Fruit fly (Drosophila melanogaster) whole organism, embryonic: ENCODE data around the gene CG34117.

Experiments
- Awh ChIP-seq: fragments of 200-800 bp; sonication (Bioruptor generic); IDR thresholded peaks from 2 replicates; pipeline ENCODE4, ENCODE4 v1.3.6; 2022; ENCODE audit warnings: missing biosample characterization, missing genetic modification characterization
- CG11560 ChIP-seq: fragments of 200-800 bp; sonication (Bioruptor generic); IDR thresholded peaks from 3 replicates; pipeline ENCODE4 v1.3.6; 2022; ENCODE audit warnings: missing biosample characterization, missing genetic modification characterization
- CG12391 ChIP-seq: fragments of 200-800 bp; sonication (Bioruptor generic); optimal IDR thresholded peaks from 3 replicates; lab custom pipeline; 2018; ENCODE audit warnings: missing biosample characterization, mild to moderate bottlenecking, missing genetic modification characterization, moderate library complexity
- CG13424 ChIP-seq: fragments of 200-800 bp; sonication (Bioruptor generic); optimal IDR thresholded peaks from 2 replicates; lab custom pipeline; 2019; ENCODE audit warnings: missing biosample characterization, mild to moderate bottlenecking, missing genetic modification characterization, moderate library complexity
- CG14710 ChIP-seq: fragments of 200-800 bp; sonication (Bioruptor generic); optimal IDR thresholded peaks from 3 replicates; lab custom pipeline; 2019; ENCODE audit warnings: missing biosample characterization, mild to moderate bottlenecking, missing genetic modification characterization, moderate library complexity
- CG15011 ChIP-seq: fragments of 200-800 bp; sonication (Bioruptor generic); optimal IDR thresholded peaks from 3 replicates; lab custom pipeline; 2018; ENCODE audit warnings: missing biosample characterization, mild to moderate bottlenecking, missing genetic modification characterization
- CG1603 ChIP-seq: fragments of 200-800 bp; sonication (Bioruptor generic); optimal IDR thresholded peaks from 2 replicates; lab custom pipeline; 2019; ENCODE audit warnings: missing biosample characterization, mild to moderate bottlenecking, missing genetic modification characterization, moderate library complexity
- CG17802 ChIP-seq: fragments of 200-800 bp; sonication (Bioruptor generic); optimal IDR thresholded peaks from 2 replicates; lab custom pipeline; 2018; ENCODE audit warnings: missing biosample characterization, mild to moderate bottlenecking, missing genetic modification characterization, moderate library complexity
- CG2678 ChIP-seq: fragments of 200-800 bp; sonication (Bioruptor generic); optimal IDR thresholded peaks from 3 replicates; lab custom pipeline; 2019; ENCODE audit warnings: missing biosample characterization, mild to moderate bottlenecking, missing genetic modification characterization, moderate library complexity
- CG30020 ChIP-seq: fragments of 200-800 bp; optimal IDR thresholded peaks from 2 replicates; lab custom pipeline; 2019; ENCODE audit warnings: missing biosample characterization, mild to moderate bottlenecking, missing genetic modification characterization, moderate library complexity
- CG3065 ChIP-seq: fragments of 200-800 bp; sonication (Bioruptor generic); optimal IDR thresholded peaks from 2 replicates; lab custom pipeline; 2016; ENCODE audit warnings: missing biosample characterization, missing genetic modification characterization
- CG32772 ChIP-seq: fragments of 200-800 bp; sonication (Bioruptor generic); IDR thresholded peaks from 2 replicates; pipeline ENCODE4 v1.3.6; 2022; ENCODE audit warnings: missing biosample characterization, missing genetic modification characterization
- CG3407 ChIP-seq: fragments of 200-800 bp; sonication (Bioruptor generic); optimal IDR thresholded peaks from 2 replicates; lab custom pipeline; 2018; ENCODE audit warnings: missing biosample characterization, mild to moderate bottlenecking, missing genetic modification characterization
- CG34224 ChIP-seq: fragments of 200-800 bp; sonication (Bioruptor generic); IDR thresholded peaks from 3 replicates; pipeline ENCODE4 v1.3.6; 2022; ENCODE audit warnings: missing biosample characterization, missing genetic modification characterization; ENCODE audit not compliant: partially characterized antibody
- CG4404 ChIP-seq: fragments of 200-800 bp; sonication (Bioruptor generic); IDR thresholded peaks from 2 replicates; pipeline ENCODE4 v1.3.6; 2022; ENCODE audit warnings: missing biosample characterization, missing genetic modification characterization
- CG4617 ChIP-seq: fragments of 200-800 bp; sonication (Bioruptor generic); optimal IDR thresholded peaks from 3 replicates; lab custom pipeline; 2016; ENCODE audit warnings: missing biosample characterization, missing genetic modification characterization, borderline replicate concordance
- CG4707 ChIP-seq: fragments of 200-800 bp; sonication (Bioruptor generic); optimal IDR thresholded peaks from 2 replicates; lab custom pipeline; 2018; ENCODE audit warnings: missing biosample characterization, mild to moderate bottlenecking, missing genetic modification characterization, moderate library complexity
- CG4730 ChIP-seq: fragments of 200-800 bp; sonication (Bioruptor generic); IDR thresholded peaks from 2 replicates; pipeline ENCODE4 v1.3.6; 2022; ENCODE audit warnings: missing biosample characterization, missing genetic modification characterization
- CG7271 ChIP-seq: fragments of 200-800 bp; sonication (Bioruptor generic); optimal IDR thresholded peaks from 2 replicates; lab custom pipeline; 2018; ENCODE audit warnings: missing biosample characterization, mild to moderate bottlenecking, missing genetic modification characterization, moderate library complexity
- CG7839 ChIP-seq: fragments of 200-800 bp; sonication (Bioruptor generic); optimal IDR thresholded peaks from 3 replicates; lab custom pipeline; 2018; ENCODE audit warnings: missing biosample characterization, mild to moderate bottlenecking, missing genetic modification characterization, moderate library complexity
- CG8478 ChIP-seq: fragments of >200 bp; optimal IDR thresholded peaks from 2 replicates; lab custom pipeline; 2018
- Dip3 ChIP-seq: fragments of 200-800 bp; sonication (Bioruptor generic); optimal IDR thresholded peaks from 3 replicates; lab custom pipeline; 2016; ENCODE audit warnings: missing biosample characterization, missing genetic modification characterization
- Hmr ChIP-seq: fragments of 200-800 bp; sonication (Bioruptor generic); optimal IDR thresholded peaks from 3 replicates; lab custom pipeline; 2017; ENCODE audit warnings: mild to moderate bottlenecking, missing biosample characterization, missing genetic modification reagents, missing genetic modification characterization
- Mes4 ChIP-seq: fragments of 200-800 bp; sonication (Bioruptor generic); optimal IDR thresholded peaks from 2 replicates; lab custom pipeline; 2016; ENCODE audit warnings: missing biosample characterization, missing genetic modification characterization
- NfI ChIP-seq: fragments of 200-800 bp; sonication (Bioruptor generic); optimal IDR thresholded peaks from 3 replicates; lab custom pipeline; 2018; ENCODE audit warnings: missing biosample characterization, mild to moderate bottlenecking, missing genetic modification characterization, moderate library complexity
- Oli ChIP-seq: fragments of 200-800 bp; sonication (Bioruptor generic); optimal IDR thresholded peaks from 2 replicates; lab custom pipeline; 2018; ENCODE audit warnings: missing biosample characterization, mild to moderate bottlenecking, missing genetic modification characterization, moderate library complexity
- Optix ChIP-seq: fragments of 200-800 bp; sonication (Bioruptor generic); IDR thresholded peaks from 3 replicates; pipeline ENCODE4 v1.3.6; 2022; ENCODE audit warnings: missing biosample characterization, missing genetic modification characterization
- PHDP ChIP-seq: fragments of 200-800 bp; sonication (Bioruptor generic); optimal IDR thresholded peaks from 3 replicates; lab custom pipeline; 2018; ENCODE audit warnings: missing biosample characterization, mild to moderate bottlenecking, missing genetic modification characterization, moderate library complexity
- Poxn ChIP-seq: fragments of 200-800 bp; sonication (Bioruptor generic); IDR thresholded peaks from 2 replicates; pipeline ENCODE4 v1.3.6; 2022; ENCODE audit warnings: missing biosample characterization, missing genetic modification characterization
- Spps ChIP-seq: fragments of 200-800 bp; sonication (Bioruptor generic); optimal IDR thresholded peaks from 2 replicates; lab custom pipeline; 2018; ENCODE audit warnings: missing biosample characterization, mild to moderate bottlenecking, missing genetic modification characterization
- Trl ChIP-seq, 3 experiments: fragments of >200 bp in 2 of 3; fragments of 200-800 bp in 1 of 3; sonication (Bioruptor generic) in 1 of 3; optimal IDR thresholded peaks; 2 replicates in 1 of 3; 3 replicates in 2 of 3; lab custom pipeline; 2016 to 2017; ENCODE audit warnings: missing biosample characterization in 1 of 3, missing genetic modification characterization in 1 of 3
- Xbp1 ChIP-seq: fragments of 200-800 bp; sonication (Bioruptor generic); optimal IDR thresholded peaks from 3 replicates; lab custom pipeline; 2016; ENCODE audit warnings: missing biosample characterization, mild to moderate bottlenecking, missing genetic modification characterization
- az2 ChIP-seq: fragments of 200-800 bp; sonication (Bioruptor generic); optimal IDR thresholded peaks from 3 replicates; lab custom pipeline; 2016; ENCODE audit warnings: missing biosample characterization, missing genetic modification characterization
- bbx ChIP-seq: fragments of 200-800 bp; sonication (Bioruptor generic); IDR thresholded peaks from 2 replicates; pipeline ENCODE4 v1.3.6; 2022; ENCODE audit warnings: missing biosample characterization, missing genetic modification characterization; ENCODE audit not compliant: partially characterized antibody
- ems ChIP-seq: fragments of 200-800 bp; sonication (Bioruptor generic); optimal IDR thresholded peaks from 3 replicates; lab custom pipeline; 2016; ENCODE audit warnings: missing biosample characterization, missing genetic modification characterization
- fd96Cb ChIP-seq: fragments of 200-800 bp; sonication (Bioruptor generic); optimal IDR thresholded peaks from 2 replicates; lab custom pipeline; 2018; ENCODE audit warnings: missing biosample characterization, mild to moderate bottlenecking, missing genetic modification characterization, moderate library complexity
- fu2 ChIP-seq: fragments of 200-800 bp; sonication (Bioruptor generic); optimal IDR thresholded peaks from 2 replicates; lab custom pipeline; 2016; ENCODE audit warnings: missing biosample characterization, missing genetic modification characterization
- h ChIP-seq: fragments of >200 bp; optimal IDR thresholded peaks from 2 replicates; lab custom pipeline; 2017
- ham ChIP-seq: fragments of 200-800 bp; sonication (Bioruptor generic); IDR thresholded peaks from 2 replicates; pipeline ENCODE4 v1.3.6; 2022; ENCODE audit warnings: missing biosample characterization, missing genetic modification characterization
- jing ChIP-seq: fragments of 200-800 bp; sonication (Bioruptor generic); optimal IDR thresholded peaks from 2 replicates; lab custom pipeline; 2018; ENCODE audit warnings: missing biosample characterization, mild to moderate bottlenecking, missing genetic modification characterization
- lab ChIP-seq: fragments of 200-800 bp; sonication (Bioruptor generic); optimal IDR thresholded peaks from 3 replicates; lab custom pipeline; 2017; ENCODE audit warnings: missing biosample characterization, missing genetic modification characterization, mild to moderate bottlenecking, moderate library complexity, missing genetic modification reagents
- mld ChIP-seq: fragments of 200-800 bp; sonication (Bioruptor generic); IDR thresholded peaks from 3 replicates; pipeline ENCODE4 v1.3.6; 2022; ENCODE audit warnings: missing biosample characterization, missing genetic modification characterization; ENCODE audit not compliant: partially characterized antibody
- onecut ChIP-seq: fragments of 200-800 bp; sonication (Bioruptor generic); IDR thresholded peaks from 2 replicates; pipeline ENCODE4 v1.3.6; 2022; ENCODE audit warnings: missing biosample characterization, missing genetic modification characterization
- repo ChIP-seq: fragments of 200-800 bp; sonication (Bioruptor generic); optimal IDR thresholded peaks from 2 replicates; lab custom pipeline; 2016; ENCODE audit warnings: missing biosample characterization, missing genetic modification characterization
- seq ChIP-seq: fragments of 200-800 bp; sonication (Bioruptor generic); IDR thresholded peaks from 2 replicates; pipeline ENCODE4 v1.3.6; 2022; ENCODE audit warnings: missing biosample characterization, missing genetic modification characterization
- so ChIP-seq: fragments of 200-800 bp; sonication (Bioruptor generic); IDR thresholded peaks from 3 replicates; pipeline ENCODE4 v1.3.6; 2022; ENCODE audit warnings: missing biosample characterization, missing genetic modification characterization
- stwl ChIP-seq: fragments of 200-800 bp; sonication (Bioruptor generic); optimal IDR thresholded peaks from 3 replicates; lab custom pipeline; 2018; ENCODE audit warnings: missing biosample characterization, mild to moderate bottlenecking, missing genetic modification characterization, moderate library complexity
- tna ChIP-seq: fragments of 200-800 bp; sonication (Bioruptor generic); IDR thresholded peaks from 2 replicates; pipeline ENCODE4 v1.3.6; 2022; ENCODE audit warnings: missing biosample characterization, missing genetic modification characterization; ENCODE audit not compliant: partially characterized antibody
- twi ChIP-seq: fragments of 200-800 bp; optimal IDR thresholded peaks from 2 replicates; lab custom pipeline; 2019; ENCODE audit warnings: missing biosample characterization, mild to moderate bottlenecking, missing genetic modification characterization, moderate library complexity
- unc-4 ChIP-seq: fragments of 200-800 bp; sonication (Bioruptor generic); IDR thresholded peaks from 2 replicates; pipeline ENCODE4 v1.3.6; 2022; ENCODE audit warnings: missing biosample characterization, missing genetic modification characterization; ENCODE audit not compliant: partially characterized antibody

The CG34117 gene

dm6 chr3R:9401127-9401603 lies 1.3 kb upstream of the CG34117 start, which contains the start of the genes RpL34b and CG8132 (continued):
- TF ChIP-seq CG11560 (tag; lab: Robert Waterston, UW) (peak; percentile 86), PHDP (tag; lab: Kevin White, UChicago) (peak; percentile 96), CG14710 (tag; lab: Kevin White, UChicago) (peak; percentile 95), CG1603 (tag; lab: Kevin White, UChicago) (peak; percentile 95), NfI (peak; percentile 98), repo (GFP tag; lab: Kevin White, UChicago) (peak; percentile 89), CG17802 (peak; percentile 87), Trl (optimal IDR thresholded peaks at IDR 0.05; lab: Kevin White, UChicago) (peak in 1 of 2 experiments; percentile 40), Trl (GFP tag; optimal IDR thresholded peaks at IDR 0.05; lab: Kevin White, UChicago) (peak; percentile 98), CG4617 (peak; percentile 99), unc-4 (GFP tag; lab: Robert Waterston, UW) (peak; percentile 30; the same call in 1 of the 2 replicates), lab (peak; percentile 98), CG34224 (GFP tag; lab: Robert Waterston, UW) (no peak), CG3407 (peak; percentile 90), CG12391 (tag; lab: Kevin White, UChicago) (peak; percentile 97), Xbp1 (GFP tag; lab: Kevin White, UChicago) (peak; percentile 97), Optix (GFP tag; lab: Robert Waterston, UW) (peak; percentile 86), tna (GFP tag; lab: Robert Waterston, UW) (no peak; the same call in 1 of the 2 replicates), CG4730 (GFP tag; lab: Robert Waterston, UW) (peak; percentile 89), Oli (tag; lab: Kevin White, UChicago) (peak; percentile 89), CG32772 (peak; percentile 96), CG13424 (tag; lab: Kevin White, UChicago) (peak; percentile 97), Dip3 (GFP tag; lab: Kevin White, UChicago) (peak; percentile 95), CG2678 (tag; lab: Kevin White, UChicago) (peak; percentile 95), CG7839 (tag; lab: Kevin White, UChicago) (peak; percentile 94), CG30020 (tag; lab: Kevin White, UChicago) (peak; percentile 79), onecut (peak; percentile 88), fu2 (GFP tag; lab: Kevin White, UChicago) (peak; percentile 95), CG7271 (tag; lab: Kevin White, UChicago) (peak; percentile 86), Awh (peak; percentile 93), CG3065 (GFP tag; lab: Kevin White, UChicago) (peak; percentile 88), twi (tag; lab: Kevin White, UChicago) (peak; percentile 92), Hmr (GFP tag; lab: Kevin White, UChicago) (peak; percentile 98), Poxn (GFP tag; lab: Robert Waterston, UW) (peak; percentile 88), mld (GFP tag; lab: Robert Waterston, UW) (no peak), az2 (peak; percentile 94), bbx (GFP tag; lab: Robert Waterston, UW) (peak; percentile 58; the same call in 1 of the 2 replicates), ham (GFP tag; lab: Robert Waterston, UW) (peak; percentile 94), Mes4 (GFP tag; lab: Kevin White, UChicago) (peak; percentile 94), CG15011 (GFP tag; lab: Kevin White, UChicago) (peak; percentile 92), ems (peak; percentile 96), fd96Cb (tag; lab: Kevin White, UChicago) (peak; percentile 90), jing (peak; percentile 75), so (peak; percentile 90), seq (GFP tag; lab: Robert Waterston, UW) (peak; percentile 94), CG8478 (lab: Kevin White, UChicago) (no peak), CG4404 (GFP tag; lab: Robert Waterston, UW) (peak; percentile 95), CG4707 (GFP tag; lab: Kevin White, UChicago) (peak; percentile 85), Spps (tag; lab: Kevin White, UChicago) (peak; percentile 91), h (lab: Kevin White, UChicago) (no peak), stwl (tag; lab: Kevin White, UChicago) (peak; percentile 91)
